Worm (Caenorhabditis elegans): Measurements from ENCODE around the gene W03G11.4.

Gene W03G11.4

ce11 chrX:12108517-12109216 is 15.7 kb upstream of the W03G11.4 start, which contains the start of the genes W03G11.2 and lgc-13:
Gene W03G11.2 (minus strand): TSS chrX:12108617.
Gene lgc-13 (plus strand): TSS chrX:12109166.
- no peak for TF ChIP-seq fos-1 (tag; optimal IDR thresholded peaks at IDR 0.05)
- no peak for TF ChIP-seq ZK546.5 (tag; optimal IDR thresholded peaks at IDR 0.05)
- TF ChIP-seq mdl-1 (tag; optimal IDR thresholded peaks at IDR 0.05) = no peak

DNA sequence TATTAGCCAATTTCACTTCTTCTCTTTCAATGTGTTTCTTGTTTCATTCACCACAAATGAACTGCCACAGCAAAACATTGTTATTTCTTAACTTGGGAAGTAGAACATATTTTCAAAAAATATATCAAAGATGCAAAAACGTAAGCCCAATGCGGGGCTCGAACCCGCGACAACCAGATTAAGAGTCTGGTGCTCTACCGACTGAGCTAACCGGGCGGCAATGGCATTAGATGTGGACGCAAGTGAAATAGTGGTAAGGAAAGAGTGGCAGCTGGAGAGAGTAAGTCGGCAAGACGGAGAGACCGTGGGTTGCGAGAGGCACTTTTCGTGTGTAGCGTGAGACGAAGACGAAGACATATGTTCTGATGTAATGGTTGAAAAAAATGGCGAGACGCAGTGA is 13.1 kb upstream of the W03G11.4 start:
- TF ChIP-seq peb-1 (tag; optimal IDR thresholded peaks at IDR 0.05) = no peak
- peak; percentile 68 for TF ChIP-seq Y55F3AM.14 (GFP tag; optimal IDR thresholded peaks at IDR 0.05)
- TF ChIP-seq nhr-11 (tag; optimal IDR thresholded peaks at IDR 0.05) = peak; percentile 65
- no peak for TF ChIP-seq elt-1 (tag; optimal IDR thresholded peaks at IDR 0.05)
- TF ChIP-seq nhr-6 (tag; optimal IDR thresholded peaks at IDR 0.05) = no peak
- no peak for TF ChIP-seq unc-62 (GFP tag; optimal IDR thresholded peaks at IDR 0.05)
- TF ChIP-seq crh-2 (tag; optimal IDR thresholded peaks at IDR 0.05) = peak; percentile 72
- peak; percentile 46 for TF ChIP-seq nhr-12 (tag; optimal IDR thresholded peaks at IDR 0.05)
- TF ChIP-seq sem-4 (tag; optimal IDR thresholded peaks at IDR 0.05) = peak; percentile 72
- TF ChIP-seq zag-1 (tag; optimal IDR thresholded peaks at IDR 0.05) = peak; percentile 46
- peak; percentile 87 for TF ChIP-seq sma-9 (GFP tag; optimal IDR thresholded peaks at IDR 0.05)
- no peak for TF ChIP-seq sma-9 (tag; optimal IDR thresholded peaks at IDR 0.05)
- TF ChIP-seq ceh-82 (tag; optimal IDR thresholded peaks at IDR 0.05) = peak; percentile 27
- peak; percentile 77 for TF ChIP-seq F13H6.1 (tag; optimal IDR thresholded peaks at IDR 0.05)
- peak; percentile 53 for TF ChIP-seq nhr-21 (tag; optimal IDR thresholded peaks at IDR 0.05)
- TF ChIP-seq mab-5 (tag; optimal IDR thresholded peaks at IDR 0.05) = peak; percentile 76
- TF ChIP-seq elt-3 (tag; optimal IDR thresholded peaks at IDR 0.05) = no peak
- peak; percentile 76 for TF ChIP-seq lin-13 (GFP tag; optimal IDR thresholded peaks at IDR 0.05)
- peak; percentile 2 for TF ChIP-seq snpc-4 (tag; optimal IDR thresholded peaks at IDR 0.05)
- TF ChIP-seq sma-3 (GFP tag; optimal IDR thresholded peaks at IDR 0.05) = peak; percentile 73
- TF ChIP-seq egl-27 (tag; optimal IDR thresholded peaks at IDR 0.05) = peak; percentile 66
- TF ChIP-seq nhr-129 (tag; optimal IDR thresholded peaks at IDR 0.05) = peak; percentile 92
- TF ChIP-seq lin-11 (tag; optimal IDR thresholded peaks at IDR 0.05) = peak; percentile 39
- no peak for TF ChIP-seq ZK546.5 (tag; optimal IDR thresholded peaks at IDR 0.05)
- no peak for TF ChIP-seq mbf-1 (tag; optimal IDR thresholded peaks at IDR 0.05)
- no peak for TF ChIP-seq unc-39 (tag; optimal IDR thresholded peaks at IDR 0.05)
- TF ChIP-seq C34F6.9 (tag; optimal IDR thresholded peaks at IDR 0.05) = peak; percentile 56
- peak; percentile 77 for TF ChIP-seq unc-55 (GFP tag; optimal IDR thresholded peaks at IDR 0.05)
- peak in 1 of 2 experiments; percentile 66 for TF ChIP-seq lsy-2 (tag; optimal IDR thresholded peaks at IDR 0.05)
- no peak for TF ChIP-seq nhr-25 (tag; optimal IDR thresholded peaks at IDR 0.05)
- no peak for TF ChIP-seq aly-2 (tag; optimal IDR thresholded peaks at IDR 0.05)
- TF ChIP-seq fos-1 (tag; optimal IDR thresholded peaks at IDR 0.05) = peak; percentile 66
- TF ChIP-seq mdl-1 (tag; optimal IDR thresholded peaks at IDR 0.05) = peak in 1 of 2 experiments; percentile 42
- peak; percentile 15 for TF ChIP-seq ceh-16 (tag; optimal IDR thresholded peaks at IDR 0.05)

ce11 chrX:12105458-12105857 is 12.5 kb upstream of the W03G11.4 start:
- TF ChIP-seq Y55F3AM.14 (GFP tag; optimal IDR thresholded peaks at IDR 0.05) (no peak), ztf-1 (GFP tag; conservative IDR thresholded peaks at IDR 0.05) (no peak), skn-1 (tag; optimal IDR thresholded peaks at IDR 0.05) (no peak), ceh-82 (tag; optimal IDR thresholded peaks at IDR 0.05) (no peak)

- no peak for TF ChIP-seq nhr-237 (tag; optimal IDR thresholded peaks at IDR 0.05)
- no peak for TF ChIP-seq C34F6.9 (tag; optimal IDR thresholded peaks at IDR 0.05)
- TF ChIP-seq ceh-16 (tag; optimal IDR thresholded peaks at IDR 0.05) = no peak
- TF ChIP-seq nhr-21 (tag; optimal IDR thresholded peaks at IDR 0.05) = no peak
- no peak for TF ChIP-seq skn-1 (tag; optimal IDR thresholded peaks at IDR 0.05)
- no peak for TF ChIP-seq alr-1 (tag; optimal IDR thresholded peaks at IDR 0.05)
- TF ChIP-seq sem-4 (tag; optimal IDR thresholded peaks at IDR 0.05) = no peak
- no peak for TF ChIP-seq unc-55 (GFP tag; optimal IDR thresholded peaks at IDR 0.05)
- no peak for TF ChIP-seq egl-27 (tag; optimal IDR thresholded peaks at IDR 0.05)
- no peak for TF ChIP-seq lin-13 (GFP tag; optimal IDR thresholded peaks at IDR 0.05)
- no peak for TF ChIP-seq blmp-1 (tag; optimal IDR thresholded peaks at IDR 0.05; ENCODE audit: insufficient read depth)
- TF ChIP-seq ztf-1 (GFP tag; conservative IDR thresholded peaks at IDR 0.05) = no peak
- no peak for TF ChIP-seq sma-3 (GFP tag; optimal IDR thresholded peaks at IDR 0.05)
- no peak for TF ChIP-seq elt-3 (tag; optimal IDR thresholded peaks at IDR 0.05)
- TF ChIP-seq nhr-23 (tag; optimal IDR thresholded peaks at IDR 0.05) = no peak
- TF ChIP-seq aly-2 (tag; optimal IDR thresholded peaks at IDR 0.05) = no peak
- TF ChIP-seq ceh-82 (tag; optimal IDR thresholded peaks at IDR 0.05) = no peak
- TF ChIP-seq elt-1 (tag; optimal IDR thresholded peaks at IDR 0.05) = no peak
- TF ChIP-seq mdl-1 (tag; optimal IDR thresholded peaks at IDR 0.05) = no peak
Measured at ce11 chrX:12104630-12105029, 11.7 kb upstream of the W03G11.4 start, which contains the start of gene col-181. Gene col-181 (plus strand): TSS chrX:12104930.
